Fruit fly (Drosophila melanogaster): ENCODE results near the gene CG10347.

- TF ChIP-seq CG8301 (tag; optimal IDR thresholded peaks at IDR 0.05) (peak; percentile 33), CG4496 (GFP tag; IDR thresholded peaks at IDR 0.05) (peak; percentile 61; the same call in 2 of the 3 replicates), Ets98B (GFP tag; IDR thresholded peaks at IDR 0.05) (peak; percentile 47), fd96Ca (GFP tag; IDR thresholded peaks at IDR 0.05) (no peak; the same call in 2 of the 3 replicates), CG10348 (GFP tag; IDR thresholded peaks at IDR 0.05) (no peak), CG9948 (tag; optimal IDR thresholded peaks at IDR 0.05) (no peak), EcR (GFP tag; optimal IDR thresholded peaks at IDR 0.05) (no peak), Pif1A (GFP tag; optimal IDR thresholded peaks at IDR 0.05) (peak; percentile 27), CG8159 (tag; optimal IDR thresholded peaks at IDR 0.05) (peak; percentile 81), Snoo (tag; optimal IDR thresholded peaks at IDR 0.05) (no peak), CG12605 (GFP tag; IDR thresholded peaks at IDR 0.05) (no peak)
These were observed 32.8 kb downstream of the CG10347 start for dm6 chrX:11821946-11822345.
